Worm (Caenorhabditis elegans): ENCODE results near the gene cca-1.

ce11 chrX:7873350-7873749, 2.4 kb downstream of the cca-1 start:
- TF ChIP-seq ref-1 (GFP tag; conservative IDR thresholded peaks at IDR 0.05) (no peak), ztf-23 (GFP tag; IDR thresholded peaks at IDR 0.05) (no peak), klf-2 (GFP tag; conservative IDR thresholded peaks at IDR 0.05) (no peak), ztf-29 (GFP tag; IDR thresholded peaks at IDR 0.05) (no peak), med-1 (GFP tag; optimal IDR thresholded peaks at IDR 0.05; ENCODE audit: insufficient read depth) (no peak), flt-1 (GFP tag; IDR thresholded peaks at IDR 0.05) (no peak), T22C8.4 (GFP tag; IDR thresholded peaks at IDR 0.05) (no peak), cog-1 (tag; optimal IDR thresholded peaks at IDR 0.05) (no peak), tab-1 (GFP tag; IDR thresholded peaks at IDR 0.05) (no peak)

Data from whole organism, midembryonic.